Worm (Caenorhabditis elegans) whole organism, L2 larva: ENCODE measurements around the gene srx-46.

ENCODE experiments used
- ama-1 ChIP-seq: fragments of 150-350 bp; optimal IDR thresholded peaks from 2 replicates; lab custom pipeline; 2018; ENCODE audit warnings: inconsistent platforms
- blmp-1 ChIP-seq: sonication (generic microtip); optimal IDR thresholded peaks from 2 replicates; lab custom pipeline; 2017; ENCODE audit warnings: missing genetic modification characterization, mild to moderate bottlenecking, missing compliant biosample characterization, antibody characterized with exemption, moderate library complexity; ENCODE audit not compliant: insufficient read depth
- egl-27 ChIP-seq: sonication (generic microtip); optimal IDR thresholded peaks from 3 replicates; lab custom pipeline; 2017; ENCODE audit warnings: missing biosample characterization, missing genetic modification reagents, missing genetic modification characterization
- gmeb-1 ChIP-seq: fragments of 150-350 bp; optimal IDR thresholded peaks from 2 replicates; lab custom pipeline; 2014; ENCODE audit warnings: missing biosample characterization, missing genetic modification characterization
- lin-11 ChIP-seq: fragments of 150-350 bp; sonication (generic microtip); optimal IDR thresholded peaks from 2 replicates; lab custom pipeline; 2014; ENCODE audit warnings: missing biosample characterization, missing genetic modification characterization, inconsistent platforms, mixed read lengths
- nhr-11 ChIP-seq: fragments of 150-350 bp; optimal IDR thresholded peaks from 2 replicates; lab custom pipeline; 2014; ENCODE audit warnings: missing biosample characterization, missing genetic modification characterization
- nhr-237 ChIP-seq: fragments of 150-350 bp; optimal IDR thresholded peaks from 2 replicates; lab custom pipeline; 2014; ENCODE audit warnings: missing biosample characterization, missing genetic modification characterization
- nhr-25 ChIP-seq: fragments of 150-350 bp; sonication (generic microtip); optimal IDR thresholded peaks from 3 replicates; lab custom pipeline; 2014; ENCODE audit warnings: missing biosample characterization, missing genetic modification characterization
- nhr-77 ChIP-seq: fragments of 150-350 bp; optimal IDR thresholded peaks from 2 replicates; lab custom pipeline; 2014; ENCODE audit warnings: missing biosample characterization, missing genetic modification characterization
- peb-1 ChIP-seq: fragments of 150-350 bp; optimal IDR thresholded peaks from 2 replicates; lab custom pipeline; 2014; ENCODE audit warnings: missing biosample characterization, missing genetic modification characterization
- unc-39 ChIP-seq: fragments of 150-350 bp; optimal IDR thresholded peaks from 2 replicates; lab custom pipeline; 2014; ENCODE audit warnings: missing biosample characterization, missing genetic modification characterization
- unc-62 ChIP-seq: fragments of 150-350 bp; optimal IDR thresholded peaks from 2 replicates; lab custom pipeline; 2014; ENCODE audit warnings: missing biosample characterization, missing genetic modification reagents, missing genetic modification characterization
- zag-1 ChIP-seq: fragments of 150-350 bp; optimal IDR thresholded peaks from 2 replicates; lab custom pipeline; 2014; ENCODE audit warnings: missing biosample characterization, missing genetic modification characterization

DNA sequence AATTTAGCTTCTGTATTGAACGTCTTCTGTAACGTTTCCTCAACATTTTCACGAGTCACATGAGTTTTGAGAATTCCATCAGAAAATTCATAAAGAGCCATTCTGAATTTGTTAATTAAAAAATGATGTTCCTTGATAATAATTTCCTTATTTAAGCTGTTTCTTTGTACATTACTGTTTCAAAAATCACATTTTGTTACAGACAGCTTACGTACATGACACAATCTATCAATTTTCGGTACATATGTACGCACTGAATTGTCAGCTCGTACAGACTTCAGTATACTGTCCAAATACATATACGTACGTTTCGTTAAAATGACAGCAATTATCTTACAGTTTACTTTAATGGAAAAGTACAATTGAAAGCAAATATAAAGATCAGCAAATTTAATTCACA, 23.4 kb downstream of the srx-46 start, which contains the start of gene E02C12.19:
- TF ChIP-seq unc-62 (GFP tag; lab: Kevin White, UChicago) (no peak), nhr-77 (tag; lab: Kevin White, UChicago) (no peak), gmeb-1 (tag; lab: Kevin White, UChicago) (no peak), blmp-1 (no peak), egl-27 (tag; lab: Kevin White, UChicago) (no peak), lin-11 (tag; lab: Kevin White, UChicago) (no peak), peb-1 (tag; lab: Kevin White, UChicago) (no peak), ama-1 (no peak), nhr-237 (tag; lab: Kevin White, UChicago) (no peak), unc-39 (tag; lab: Kevin White, UChicago) (no peak), nhr-25 (tag; lab: Kevin White, UChicago) (no peak), nhr-11 (no peak), zag-1 (tag; lab: Kevin White, UChicago) (no peak)
